Fruit fly (Drosophila melanogaster) whole organism, embryonic: ENCODE data around the gene lectin-37Db.

Experiments used
- CG1529 ChIP-seq: fragments of 200-800 bp; sonication (Bioruptor generic); optimal IDR thresholded peaks from 3 replicates; lab custom pipeline; 2018; ENCODE audit warnings: missing biosample characterization, missing genetic modification characterization
- HLH54F ChIP-seq: fragments of 200-800 bp; sonication (Bioruptor generic); optimal IDR thresholded peaks from 3 replicates; lab custom pipeline; 2016; ENCODE audit warnings: missing biosample characterization, missing genetic modification characterization
- ato ChIP-seq: fragments of 200-800 bp; sonication (Bioruptor generic); IDR thresholded peaks from 2 replicates; pipeline ENCODE4 v1.3.6; 2022; ENCODE audit warnings: missing biosample characterization, missing genetic modification characterization; ENCODE audit not compliant: partially characterized antibody
- prd ChIP-seq, 3 experiments: fragments of >200 bp in 2 of 3; fragments of 200-800 bp in 1 of 3; sonication (Bioruptor generic) in 1 of 3; optimal IDR thresholded peaks in 2 of 3; IDR thresholded peaks in 1 of 3; 2 replicates in 2 of 3; 3 replicates in 1 of 3; pipeline versions ENCODE4 v1.3.6 to Lab custom; 2017 to 2022; ENCODE audit warnings: missing biosample characterization in 1 of 3, missing genetic modification characterization in 1 of 3

DNA sequence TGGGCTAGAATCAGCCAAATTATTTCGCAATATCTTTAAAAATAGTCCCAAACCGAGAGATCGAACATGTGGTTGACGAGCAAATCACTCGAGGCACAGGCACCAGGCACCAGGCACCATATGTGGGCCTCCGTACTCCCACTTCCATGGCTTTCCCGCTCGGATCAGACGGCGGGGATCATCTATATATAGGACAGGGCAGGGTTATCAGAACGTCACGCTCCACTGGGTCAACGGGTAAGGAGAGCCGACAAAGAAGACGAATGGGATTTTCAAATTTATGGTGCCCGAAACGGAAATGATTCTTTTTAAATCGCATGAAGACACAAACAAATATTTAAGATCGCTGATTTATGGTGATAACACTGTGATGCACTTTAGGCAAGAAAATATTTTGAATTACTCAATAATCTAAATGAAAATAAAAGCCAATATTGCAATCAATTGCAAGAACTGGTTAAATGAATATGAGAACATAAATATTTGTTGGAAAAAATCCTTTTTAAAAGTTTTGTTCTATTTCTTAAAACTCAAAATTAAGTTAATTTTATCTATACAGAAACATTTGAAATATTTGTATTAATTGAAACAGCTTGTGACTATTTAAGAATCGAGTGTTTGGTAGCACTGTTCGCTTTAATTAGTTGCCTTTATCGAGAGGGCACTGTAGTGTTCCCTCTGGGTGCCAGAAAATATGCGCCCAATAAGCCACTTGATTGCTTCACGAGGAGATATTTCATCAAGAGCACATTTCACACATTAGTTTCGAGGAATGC lies 5.6 kb upstream of the lectin-37Db start:
- TF ChIP-seq HLH54F (GFP tag; lab: Kevin White, UChicago): no peak
- TF ChIP-seq CG1529 (GFP tag; lab: Kevin White, UChicago): no peak
- no peak for TF ChIP-seq ato (GFP tag; lab: Robert Waterston, UW)
- no peak for TF ChIP-seq prd (optimal IDR thresholded peaks at IDR 0.05; lab: Kevin White, UChicago)
- no peak for TF ChIP-seq prd (GFP tag; IDR thresholded peaks at IDR 0.05; lab: Robert Waterston, UW)
